Worm (Caenorhabditis elegans): ENCODE measurements around the gene B0273.1.
"Not testable (repeated sequence)": the region's sequence is repeated elsewhere in the genome, so short reads cannot be mapped to it uniquely, and the experiment has no call there.

B0273.1 gene

DNA sequence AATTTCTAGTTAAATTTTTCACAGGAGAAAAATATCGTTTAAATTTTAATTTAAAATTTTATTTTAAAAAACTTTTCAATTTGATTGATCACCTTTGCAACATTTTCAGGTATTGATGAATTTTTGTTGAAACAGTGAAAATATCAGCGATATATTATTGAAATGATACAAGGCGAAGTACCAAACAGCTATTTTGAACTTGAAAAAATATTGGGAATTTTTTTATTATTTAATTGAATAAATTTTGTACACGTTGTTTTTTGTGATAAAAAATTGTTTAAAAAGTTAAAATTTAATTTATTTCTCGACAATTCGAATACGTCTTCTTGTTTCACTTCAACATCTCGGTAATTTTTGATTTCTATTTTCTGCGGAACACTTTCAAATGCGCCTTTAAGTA is at the start of gene B0273.1:
B0273.1 (plus strand) TSS at position 301 of the 400 bp plus-strand sequence.
- TF ChIP-seq dao-5 (tag; optimal IDR thresholded peaks at IDR 0.05) = no peak
- TF ChIP-seq him-1 (tag; optimal IDR thresholded peaks at IDR 0.05) = no peak
- TF ChIP-seq W03F9.2 (tag; optimal IDR thresholded peaks at IDR 0.05) = no peak

DNA sequence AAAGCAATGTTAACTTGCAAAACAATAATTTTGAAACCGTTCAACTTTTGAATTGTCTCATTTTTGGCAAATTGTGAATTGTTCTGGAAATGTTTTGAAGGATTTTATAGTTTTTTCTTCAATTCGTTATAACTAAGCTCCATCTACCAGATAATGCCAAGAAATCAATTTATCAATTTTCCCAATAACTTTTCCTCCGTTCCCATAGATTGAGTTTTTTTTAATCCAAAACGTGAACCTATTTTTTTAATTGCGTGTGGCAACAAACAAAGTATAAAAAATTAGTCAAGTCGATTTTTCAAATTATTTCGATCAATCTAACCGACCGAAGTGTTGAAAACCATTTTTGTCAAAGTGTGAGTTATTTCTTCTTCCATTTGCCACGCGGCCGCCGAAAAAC is 41.1 kb upstream of the B0273.1 start, which contains the start of gene Y4C6A.4:
Y4C6A.4 (plus strand) TSS at position 301 of the 400 bp plus-strand sequence.
- TF ChIP-seq W03F9.2 (tag; optimal IDR thresholded peaks at IDR 0.05) = no peak
- TF ChIP-seq dao-5 (tag; optimal IDR thresholded peaks at IDR 0.05) = no peak
- no peak for TF ChIP-seq him-1 (tag; optimal IDR thresholded peaks at IDR 0.05)

DNA sequence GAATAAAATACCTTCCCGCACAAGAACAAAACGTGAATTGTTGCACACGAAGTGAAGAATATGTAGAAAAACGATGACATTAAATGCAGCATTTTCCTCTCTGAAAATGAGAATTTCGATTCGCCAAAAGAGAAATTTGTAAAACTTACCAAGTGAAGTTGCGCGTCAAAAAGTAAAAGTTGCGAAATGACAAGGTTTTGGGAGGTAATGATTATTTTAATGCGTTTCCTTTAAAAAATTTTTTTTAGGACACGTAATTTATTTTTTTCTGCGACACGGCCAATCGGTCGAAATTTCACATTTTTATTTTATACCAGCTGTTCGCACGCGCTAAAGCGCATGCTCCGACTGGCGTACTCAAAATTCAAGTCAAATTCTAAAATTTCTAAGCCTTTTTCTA is 37.8 kb upstream of the B0273.1 start, which contains the start of gene Y4C6A.3:
Y4C6A.3 (minus strand) TSS at position 101 of the 400 bp plus-strand sequence.
- not testable (repeated sequence) for TF ChIP-seq W03F9.2, him-1, dao-5 (tag; optimal IDR thresholded peaks at IDR 0.05)

DNA sequence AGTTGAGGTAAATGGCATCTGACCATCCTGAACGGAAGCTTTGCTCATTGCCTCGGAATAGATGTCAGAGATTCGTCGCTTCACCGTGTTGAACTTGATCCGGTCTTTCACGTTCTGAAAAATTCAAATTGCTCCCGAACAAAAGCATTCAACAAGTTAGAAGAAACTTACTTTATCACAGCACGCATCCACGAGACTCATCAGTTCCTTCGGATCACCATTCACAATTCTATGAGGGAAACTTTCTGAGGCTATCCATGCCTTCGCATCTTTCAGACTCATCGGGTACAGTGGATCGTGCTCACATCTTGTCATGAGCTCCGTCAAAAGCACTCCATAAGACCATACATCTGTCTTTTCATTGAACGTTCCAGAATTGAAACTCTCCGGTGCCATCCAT is 31.0 kb upstream of the B0273.1 start:
- TF ChIP-seq W03F9.2 (tag; optimal IDR thresholded peaks at IDR 0.05) = no peak
- TF ChIP-seq dao-5 (tag; optimal IDR thresholded peaks at IDR 0.05) = no peak
- no peak for TF ChIP-seq him-1 (tag; optimal IDR thresholded peaks at IDR 0.05)

ce11 chrIV:5464403-5464802 is 29.4 kb upstream of the B0273.1 start, which contains the start of gene Y52D5A.2:
Gene Y52D5A.2, minus strand, starts transcription at chrIV:5464503.
- not testable (repeated sequence) for TF ChIP-seq W03F9.2, him-1, dao-5 (tag; optimal IDR thresholded peaks at IDR 0.05)

ce11 chrIV:5469739-5470138 is 24.1 kb upstream of the B0273.1 start, which contains the start of gene rme-2:
Gene rme-2, plus strand, starts transcription at chrIV:5470026.
- no peak for TF ChIP-seq W03F9.2 (tag; optimal IDR thresholded peaks at IDR 0.05)
- no peak for TF ChIP-seq him-1 (tag; optimal IDR thresholded peaks at IDR 0.05)
- TF ChIP-seq dao-5 (tag; optimal IDR thresholded peaks at IDR 0.05) = no peak

DNA sequence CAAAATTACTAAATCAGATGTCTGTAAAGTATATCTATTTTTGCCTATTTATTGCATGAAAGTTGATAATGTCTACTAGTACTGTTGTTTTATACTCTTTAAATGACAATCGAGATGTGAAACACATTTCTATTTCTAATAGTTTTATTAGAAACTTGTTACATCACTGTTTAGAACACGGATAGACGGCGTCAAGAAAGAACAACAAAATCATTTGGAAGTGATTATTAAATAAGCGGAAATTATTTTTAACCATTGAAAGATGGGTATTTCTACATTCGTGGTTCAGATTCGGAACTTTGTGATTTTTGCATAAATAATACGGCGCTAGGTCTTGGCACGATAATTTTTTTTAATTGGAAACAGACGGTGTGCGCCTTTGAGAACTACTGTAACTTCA is 20.7 kb upstream of the B0273.1 start:
- TF ChIP-seq him-1 (tag; optimal IDR thresholded peaks at IDR 0.05) = no peak
- no peak for TF ChIP-seq dao-5 (tag; optimal IDR thresholded peaks at IDR 0.05)
- no peak for TF ChIP-seq W03F9.2 (tag; optimal IDR thresholded peaks at IDR 0.05)

ce11 chrIV:5476468-5476867 is 17.3 kb upstream of the B0273.1 start, which contains the start of gene T11F8.4:
Gene T11F8.4, minus strand, starts transcription at chrIV:5476568.
- no peak for TF ChIP-seq W03F9.2 (tag; optimal IDR thresholded peaks at IDR 0.05)
- TF ChIP-seq dao-5 (tag; optimal IDR thresholded peaks at IDR 0.05) = no peak
- no peak for TF ChIP-seq him-1 (tag; optimal IDR thresholded peaks at IDR 0.05)

- TF ChIP-seq W03F9.2 (tag; optimal IDR thresholded peaks at IDR 0.05) (no peak), him-1 (tag; optimal IDR thresholded peaks at IDR 0.05) (no peak), dao-5 (tag; optimal IDR thresholded peaks at IDR 0.05) (no peak)
Observed at ce11 chrIV:5479289-5479688, 14.5 kb upstream of the B0273.1 start, which contains the start of gene T11F8.1. Gene T11F8.1, plus strand, starts transcription at chrIV:5479589.

- TF ChIP-seq dao-5 (tag; optimal IDR thresholded peaks at IDR 0.05) (no peak), him-1 (tag; optimal IDR thresholded peaks at IDR 0.05) (no peak), W03F9.2 (tag; optimal IDR thresholded peaks at IDR 0.05) (no peak)
Observed at ce11 chrIV:5482231-5482630, 11.6 kb upstream of the B0273.1 start, which contains the start of gene T11F8.12. Gene T11F8.12, minus strand, starts transcription at chrIV:5482331.

- TF ChIP-seq him-1 (tag; optimal IDR thresholded peaks at IDR 0.05) = no peak
- TF ChIP-seq W03F9.2 (tag; optimal IDR thresholded peaks at IDR 0.05) = no peak
- TF ChIP-seq dao-5 (tag; optimal IDR thresholded peaks at IDR 0.05) = no peak
Observed at ce11 chrIV:5482723-5483122, 11.1 kb upstream of the B0273.1 start, which contains the start of gene T11F8.5. Gene T11F8.5, plus strand, starts transcription at chrIV:5483023.

ce11 chrIV:5486208-5486731 is 7.5 kb upstream of the B0273.1 start, which contains the start of the genes snpc-3.1 and puf-7:
Gene snpc-3.1, minus strand, starts transcription at chrIV:5486258.
Gene puf-7, plus strand, starts transcription at chrIV:5486713.
- TF ChIP-seq dao-5, W03F9.2, him-1 (tag; optimal IDR thresholded peaks at IDR 0.05): not testable (repeated sequence)

ce11 chrIV:5491054-5491453 is 2.7 kb upstream of the B0273.1 start, which contains the start of gene B0273.115:
Gene B0273.115, minus strand, starts transcription at chrIV:5491154.
- not testable (repeated sequence) for TF ChIP-seq W03F9.2, dao-5, him-1 (tag; optimal IDR thresholded peaks at IDR 0.05)

DNA sequence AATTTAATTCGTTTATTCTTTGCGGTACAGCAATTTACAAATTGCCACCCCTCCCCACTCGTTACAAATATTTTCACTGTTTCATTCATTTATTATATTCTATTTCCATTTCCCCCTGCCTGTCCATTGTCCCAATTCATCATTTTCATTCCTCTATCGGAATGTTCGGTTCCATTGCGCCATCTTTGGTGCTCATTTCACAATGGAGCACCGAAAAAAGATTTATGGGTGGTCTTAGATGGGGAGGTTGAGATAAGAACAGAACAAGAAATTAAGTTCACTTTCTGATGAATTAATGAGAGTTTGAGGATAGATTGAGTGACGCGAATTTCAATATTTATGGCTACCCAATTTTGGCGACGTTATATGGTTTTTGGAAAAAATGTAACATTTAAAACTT is 1.6 kb upstream of the B0273.1 start:
- TF ChIP-seq him-1 (tag; optimal IDR thresholded peaks at IDR 0.05) (no peak), W03F9.2 (tag; optimal IDR thresholded peaks at IDR 0.05) (no peak), dao-5 (tag; optimal IDR thresholded peaks at IDR 0.05) (no peak)
